Fruit fly (Drosophila melanogaster): ENCODE results near the gene CG4278.

The CG4278 gene

dm6 chr2L:16286360-16287005 lies 40.4 kb upstream of the CG4278 start (continued):
- TF ChIP-seq esn (GFP tag; optimal IDR thresholded peaks at IDR 0.05), result peak; percentile 62
- TF ChIP-seq CG11294 (GFP tag; IDR thresholded peaks at IDR 0.05), result no peak
- peak; percentile 92 for TF ChIP-seq Eip78C (GFP tag)
- peak; percentile 77 for TF ChIP-seq CG3919 (GFP tag; optimal IDR thresholded peaks at IDR 0.05)
- TF ChIP-seq CG4318 (GFP tag; optimal IDR thresholded peaks at IDR 0.05), result peak; percentile 74
- peak; percentile 72 for TF ChIP-seq acj6 (GFP tag; optimal IDR thresholded peaks at IDR 0.05)
- TF ChIP-seq salr (GFP tag; optimal IDR thresholded peaks at IDR 0.05), result peak; percentile 46 to 79
- peak; percentile 46 for TF ChIP-seq Ets21C (GFP tag; optimal IDR thresholded peaks at IDR 0.05)
- TF ChIP-seq CG10669 (GFP tag; optimal IDR thresholded peaks at IDR 0.05), result peak; percentile 75
- TF ChIP-seq Sox102F (GFP tag; optimal IDR thresholded peaks at IDR 0.05), result peak; percentile 65
- TF ChIP-seq fd59A (GFP tag; optimal IDR thresholded peaks at IDR 0.05), result peak; percentile 40
- peak; percentile 66 for TF ChIP-seq topi (GFP tag; optimal IDR thresholded peaks at IDR 0.05)
- TF ChIP-seq pdm3 (GFP tag; optimal IDR thresholded peaks at IDR 0.05), result peak; percentile 79
- no peak for TF ChIP-seq CG6163 (GFP tag; IDR thresholded peaks at IDR 0.05)
- peak; percentile 84 for TF ChIP-seq achi (GFP tag; optimal IDR thresholded peaks at IDR 0.05)
- peak; percentile 61 for TF ChIP-seq CG6792 (GFP tag; optimal IDR thresholded peaks at IDR 0.05)
- TF ChIP-seq Hr4 (GFP tag; optimal IDR thresholded peaks at IDR 0.05), result peak; percentile 84
- TF ChIP-seq Hr38 (GFP tag; optimal IDR thresholded peaks at IDR 0.05), result peak; percentile 14
- peak; percentile 60 for TF ChIP-seq CG6854 (GFP tag; optimal IDR thresholded peaks at IDR 0.05)
- no peak for TF ChIP-seq eg (GFP tag; IDR thresholded peaks at IDR 0.05)
- peak; percentile 84 for TF ChIP-seq svp (GFP tag)
- TF ChIP-seq CG1621 (tag; optimal IDR thresholded peaks at IDR 0.05), result peak; percentile 52
- peak; percentile 58 for TF ChIP-seq CG6808 (GFP tag; optimal IDR thresholded peaks at IDR 0.05)
- TF ChIP-seq CG31627 (GFP tag; optimal IDR thresholded peaks at IDR 0.05), result peak; percentile 60

DNA sequence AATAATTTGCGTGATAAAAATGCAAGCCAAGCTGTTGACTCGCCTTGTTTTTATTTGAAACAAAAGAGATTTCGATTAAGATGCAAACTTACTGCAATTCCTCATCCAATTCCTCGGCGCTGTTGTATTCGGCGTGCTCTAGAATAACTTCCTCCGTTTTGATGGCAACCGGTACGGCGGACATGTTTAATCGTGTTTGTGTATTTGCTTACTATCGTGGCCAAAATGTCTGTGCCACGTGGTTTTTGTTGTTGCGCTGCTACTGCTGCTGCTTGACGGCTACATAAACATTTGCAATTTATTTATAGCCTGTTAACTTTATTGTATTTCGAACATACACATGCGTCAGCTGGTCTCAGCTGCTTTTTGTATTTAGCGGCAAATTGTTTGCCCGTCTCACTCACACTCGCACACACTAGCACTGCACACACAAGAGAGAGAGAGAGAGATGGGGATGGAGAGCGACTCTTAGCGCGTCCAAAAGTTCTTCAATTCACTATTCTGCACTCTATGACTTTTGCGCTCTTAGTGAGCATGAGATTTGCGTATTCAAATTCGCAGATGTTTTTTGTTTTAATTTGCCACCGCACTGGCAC lies 39.8 kb upstream of the CG4278 start:
- TF ChIP-seq CG8632 (GFP tag; optimal IDR thresholded peaks at IDR 0.05), result no peak
- TF ChIP-seq Met (GFP tag; optimal IDR thresholded peaks at IDR 0.05), result no peak
- peak; percentile 14 for TF ChIP-seq fkh (GFP tag; optimal IDR thresholded peaks at IDR 0.05)
- peak; percentile 24 for TF ChIP-seq CG6276 (GFP tag; optimal IDR thresholded peaks at IDR 0.05)

DNA sequence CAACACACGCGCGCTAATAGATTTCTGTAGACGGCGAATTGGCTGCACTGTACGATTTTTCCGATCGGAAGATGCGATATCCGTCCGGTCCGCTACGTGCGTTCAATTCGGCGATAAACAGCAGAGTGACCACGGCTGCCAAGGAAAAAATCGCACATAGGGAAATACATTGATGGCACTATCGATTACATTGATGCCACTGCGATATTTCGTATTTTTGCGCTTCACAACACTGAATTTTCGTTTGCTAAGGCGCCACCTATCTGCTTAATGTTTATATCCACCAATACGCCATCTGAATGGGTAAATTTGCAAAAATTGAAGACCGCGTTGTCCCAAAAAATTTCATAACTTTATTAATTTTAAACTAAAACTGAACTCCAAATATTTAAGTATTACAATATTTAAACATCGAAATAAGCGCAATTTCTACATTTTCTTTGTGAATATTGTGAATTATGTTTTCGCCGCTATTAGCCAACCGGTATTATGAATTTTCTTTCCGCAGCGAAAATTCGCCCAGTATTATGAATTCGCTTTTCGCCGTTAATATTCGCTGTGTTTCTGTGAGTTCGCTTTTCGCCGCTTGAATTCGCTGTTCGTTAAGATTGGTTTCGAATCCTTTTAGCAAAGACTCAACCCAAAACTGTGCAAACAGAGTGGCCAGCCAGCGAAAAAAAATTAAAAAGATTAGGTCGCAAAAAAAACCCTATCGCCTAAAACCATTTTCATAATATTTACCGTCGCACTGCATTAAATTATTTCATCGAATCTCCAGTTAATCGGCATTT lies 39.1 kb upstream of the CG4278 start, which contains the start of the genes crp and pkaap:
Gene crp, minus strand, starts transcription at position 129 of the 791 bp plus-strand sequence.
Gene pkaap, plus strand, starts transcription at position 689 of the 791 bp plus-strand sequence.
- no peak for TF ChIP-seq CG4318 (GFP tag; optimal IDR thresholded peaks at IDR 0.05)
- TF ChIP-seq CG11294 (GFP tag; IDR thresholded peaks at IDR 0.05), result no peak
- peak; percentile 81 for TF ChIP-seq Hr39 (GFP tag; optimal IDR thresholded peaks at IDR 0.05)
- TF ChIP-seq CG8119 (GFP tag; IDR thresholded peaks at IDR 0.05), result no peak
- peak; percentile 14 for TF ChIP-seq CG16779 (tag; optimal IDR thresholded peaks at IDR 0.05)
- peak; percentile 94 for TF ChIP-seq fkh (GFP tag; optimal IDR thresholded peaks at IDR 0.05)
- peak; percentile 62 for TF ChIP-seq Sox14 (GFP tag; optimal IDR thresholded peaks at IDR 0.05)
- TF ChIP-seq CG8632 (GFP tag; optimal IDR thresholded peaks at IDR 0.05), result no peak
- peak; percentile 83 for TF ChIP-seq CG31627 (GFP tag; optimal IDR thresholded peaks at IDR 0.05)
- peak; percentile 77 for TF ChIP-seq Smox (GFP tag; optimal IDR thresholded peaks at IDR 0.05)
- peak; percentile 74 for TF ChIP-seq Met (GFP tag; optimal IDR thresholded peaks at IDR 0.05)
- TF ChIP-seq Eip75B (GFP tag; optimal IDR thresholded peaks at IDR 0.05), result peak; percentile 60
- no peak for TF ChIP-seq CG6163 (GFP tag; IDR thresholded peaks at IDR 0.05)
- no peak for TF ChIP-seq CG11762 (GFP tag; optimal IDR thresholded peaks at IDR 0.05; ENCODE audit: insufficient read depth)
- peak; percentile 21 for TF ChIP-seq achi (GFP tag; optimal IDR thresholded peaks at IDR 0.05)
- TF ChIP-seq net (GFP tag; optimal IDR thresholded peaks at IDR 0.05), result peak; percentile 52
- peak; percentile 25 for TF ChIP-seq Sox15 (GFP tag; optimal IDR thresholded peaks at IDR 0.05)
- peak in 1 of 2 experiments; percentile 27 for TF ChIP-seq salr (GFP tag; optimal IDR thresholded peaks at IDR 0.05)
- peak; percentile 69 for TF ChIP-seq dsx (GFP tag; optimal IDR thresholded peaks at IDR 0.05; ENCODE audit: poor library complexity, severe bottlenecking)
- TF ChIP-seq CG34406 (GFP tag; optimal IDR thresholded peaks at IDR 0.05), result no peak
- no peak for TF ChIP-seq Ets96B (tag; optimal IDR thresholded peaks at IDR 0.05)
- peak; percentile 34 for TF ChIP-seq CG10631 (GFP tag; optimal IDR thresholded peaks at IDR 0.05)
- TF ChIP-seq Eip78C (GFP tag), result peak; percentile 80
- peak; percentile 63 for TF ChIP-seq acj6 (GFP tag; optimal IDR thresholded peaks at IDR 0.05)
- peak; percentile 28 for TF ChIP-seq CG32006 (GFP tag; optimal IDR thresholded peaks at IDR 0.05)
- TF ChIP-seq Blimp-1 (GFP tag; optimal IDR thresholded peaks at IDR 0.05), result no peak
- TF ChIP-seq CG8319 (GFP tag; optimal IDR thresholded peaks at IDR 0.05), result peak; percentile 25

All from whole organism, prepupa.